Worm (Caenorhabditis elegans) whole organism, L4/young adult: ENCODE data around the gene F26C11.3.

ENCODE experiments used
- W03F9.2 ChIP-seq: fragments of 150-350 bp; optimal IDR thresholded peaks from 2 replicates; lab custom pipeline; 2014; ENCODE audit warnings: missing biosample characterization, missing genetic modification characterization
- dao-5 ChIP-seq: sonication (generic microtip); optimal IDR thresholded peaks from 2 replicates; lab custom pipeline; 2016; ENCODE audit warnings: missing genotype, missing genetic modification characterization, moderate library complexity, missing compliant biosample characterization
- him-1 ChIP-seq: sonication (generic microtip); optimal IDR thresholded peaks from 2 replicates; lab custom pipeline; 2016; ENCODE audit warnings: missing genotype, missing genetic modification reagents, missing genetic modification characterization, missing compliant biosample characterization

F26C11.3 gene

ce11 chrII:9894435-9894834, 20.5 kb downstream of the F26C11.3 start, which contains the start of gene F26C11.1:
TSS of gene F26C11.1 (plus strand) at chrII:9894735.
- no peak for TF ChIP-seq dao-5 (tag; lab: Kevin White, UChicago)

- peak; percentile 74 for TF ChIP-seq W03F9.2 (tag; lab: Kevin White, UChicago)
- TF ChIP-seq dao-5 (tag; lab: Kevin White, UChicago), result no peak
Observed at ce11 chrII:9892409-9892808, 22.5 kb downstream of the F26C11.3 start, which contains the start of gene C08H9.16. TSS of gene C08H9.16 (plus strand) at chrII:9892778.

ce11 chrII:9891823-9892222, 23.1 kb downstream of the F26C11.3 start:
- no peak for TF ChIP-seq W03F9.2 (tag; lab: Kevin White, UChicago)
- no peak for TF ChIP-seq dao-5 (tag; lab: Kevin White, UChicago)
- no peak for TF ChIP-seq him-1 (tag; lab: Kevin White, UChicago)

ce11 chrII:9891031-9891689, 23.7 kb downstream of the F26C11.3 start, which contains the start of gene vgln-1:
TSS of gene vgln-1 (minus strand) at chrII:9891081.
- TF ChIP-seq dao-5 (tag; lab: Kevin White, UChicago), result no peak
- no peak for TF ChIP-seq W03F9.2 (tag; lab: Kevin White, UChicago)
- no peak for TF ChIP-seq him-1 (tag; lab: Kevin White, UChicago)

- TF ChIP-seq W03F9.2 (tag; lab: Kevin White, UChicago), result no peak
- TF ChIP-seq him-1 (tag; lab: Kevin White, UChicago), result no peak
- TF ChIP-seq dao-5 (tag; lab: Kevin White, UChicago), result no peak
Observed at ce11 chrII:9888549-9888948, 26.4 kb downstream of the F26C11.3 start.

- TF ChIP-seq dao-5 (tag; lab: Kevin White, UChicago), result no peak
- TF ChIP-seq him-1 (tag; lab: Kevin White, UChicago), result no peak
- TF ChIP-seq W03F9.2 (tag; lab: Kevin White, UChicago), result no peak
Observed at ce11 chrII:9886216-9886615, 28.7 kb downstream of the F26C11.3 start, which contains the start of gene algn-8. TSS of gene algn-8 (minus strand) at chrII:9886442.

- no peak for TF ChIP-seq dao-5 (tag; lab: Kevin White, UChicago)
- no peak for TF ChIP-seq him-1 (tag; lab: Kevin White, UChicago)
- no peak for TF ChIP-seq W03F9.2 (tag; lab: Kevin White, UChicago)
Observed at ce11 chrII:9880826-9881225, 34.1 kb downstream of the F26C11.3 start, which contains the start of gene C08H9.15. TSS of gene C08H9.15 (plus strand) at chrII:9881193.

ce11 chrII:9879815-9880214, 35.1 kb downstream of the F26C11.3 start:
- TF ChIP-seq W03F9.2 (tag; lab: Kevin White, UChicago), result no peak
- TF ChIP-seq dao-5 (tag; lab: Kevin White, UChicago), result no peak
- TF ChIP-seq him-1 (tag; lab: Kevin White, UChicago), result no peak

- TF ChIP-seq him-1 (tag; lab: Kevin White, UChicago) (no peak), dao-5 (tag; lab: Kevin White, UChicago) (no peak), W03F9.2 (tag; lab: Kevin White, UChicago) (no peak)
Observed at ce11 chrII:9874508-9875229, 40.2 kb downstream of the F26C11.3 start, which contains the start of the genes chil-2 and ctsa-3.2. TSS of gene chil-2 (minus strand) at chrII:9874608. TSS of gene ctsa-3.2 (plus strand) at chrII:9875179.

ce11 chrII:9872961-9873360, 41.9 kb downstream of the F26C11.3 start, which contains the start of gene chil-8:
TSS of gene chil-8 (minus strand) at chrII:9873061.
- TF ChIP-seq W03F9.2 (tag; lab: Kevin White, UChicago) (no peak), dao-5 (tag; lab: Kevin White, UChicago) (no peak), him-1 (tag; lab: Kevin White, UChicago) (no peak)

ce11 chrII:9871061-9871460, 43.8 kb downstream of the F26C11.3 start, which contains the start of gene chil-7:
TSS of gene chil-7 (minus strand) at chrII:9871172.
- TF ChIP-seq him-1 (tag; lab: Kevin White, UChicago), result no peak
- TF ChIP-seq W03F9.2 (tag; lab: Kevin White, UChicago), result no peak
- no peak for TF ChIP-seq dao-5 (tag; lab: Kevin White, UChicago)

ce11 chrII:9868698-9869097, 46.2 kb downstream of the F26C11.3 start, which contains the start of gene old-1:
TSS of gene old-1 (minus strand) at chrII:9868747.
- TF ChIP-seq him-1 (tag; lab: Kevin White, UChicago), result no peak
- TF ChIP-seq dao-5 (tag; lab: Kevin White, UChicago), result no peak
- no peak for TF ChIP-seq W03F9.2 (tag; lab: Kevin White, UChicago)

- TF ChIP-seq him-1 (tag; lab: Kevin White, UChicago), result no peak
- no peak for TF ChIP-seq W03F9.2 (tag; lab: Kevin White, UChicago)
- no peak for TF ChIP-seq dao-5 (tag; lab: Kevin White, UChicago)
Observed at ce11 chrII:9868207-9868606, 46.7 kb downstream of the F26C11.3 start.
